Worm (Caenorhabditis elegans): ENCODE data around the gene F49C12.2.

- TF ChIP-seq ztf-29 (GFP tag; IDR thresholded peaks at IDR 0.05) (no peak), ref-1 (GFP tag; conservative IDR thresholded peaks at IDR 0.05) (no peak), T22C8.4 (GFP tag; IDR thresholded peaks at IDR 0.05) (no peak), flt-1 (GFP tag; IDR thresholded peaks at IDR 0.05) (peak; percentile 66; the same call in 1 of the 2 replicates), tab-1 (GFP tag; IDR thresholded peaks at IDR 0.05) (peak; percentile 68; the same call in 1 of the 2 replicates), ztf-23 (GFP tag; IDR thresholded peaks at IDR 0.05) (no peak), cog-1 (tag; optimal IDR thresholded peaks at IDR 0.05) (no peak), med-1 (GFP tag; optimal IDR thresholded peaks at IDR 0.05; ENCODE audit: insufficient read depth) (no peak)
These were observed 30.1 kb downstream of the F49C12.2 start for ce11 chrIV:9268916-9269315.

Measured in whole organism, midembryonic.